Worm (Caenorhabditis elegans) whole organism, young adult: Measurements from ENCODE around the gene srbc-79.

Source experiments
- B0336.3 ChIP-seq: fragments of 200-800 bp; sonication (Bioruptor generic); IDR thresholded peaks from 2 replicates; pipeline ENCODE4 v1.3.6; 2022; ENCODE audit warnings: missing genetic modification characterization, missing compliant biosample characterization
- C17E4.6 ChIP-seq: fragments of 200-800 bp; sonication (Bioruptor generic); IDR thresholded peaks from 2 replicates; pipeline ENCODE4 v1.3.6; 2022; ENCODE audit warnings: missing genetic modification reagents, missing genetic modification characterization, missing compliant biosample characterization
- D2030.7 ChIP-seq: fragments of 200-800 bp; sonication (Bioruptor generic); IDR thresholded peaks from 2 replicates; pipeline ENCODE4 v1.3.6; 2022; ENCODE audit warnings: missing genetic modification reagents, missing genetic modification characterization, missing compliant biosample characterization
- F33H1.4 ChIP-seq: fragments of 200-800 bp; sonication (Bioruptor generic); IDR thresholded peaks from 2 replicates; pipeline ENCODE4 v1.3.6; 2022; ENCODE audit warnings: missing genetic modification reagents, missing genetic modification characterization, missing compliant biosample characterization
- K11D2.4 ChIP-seq: fragments of 200-800 bp; sonication (Bioruptor generic); IDR thresholded peaks from 2 replicates; pipeline ENCODE4 v1.3.6; 2022; ENCODE audit warnings: missing genetic modification reagents, missing genetic modification characterization, missing compliant biosample characterization
- K12H6.12 ChIP-seq: fragments of 200-800 bp; sonication (Bioruptor generic); optimal IDR thresholded peaks from 2 replicates; lab custom pipeline; 2018; ENCODE audit warnings: mild to moderate bottlenecking, missing genetic modification characterization, missing compliant biosample characterization
- Y53F4B.3 ChIP-seq: fragments of 200-800 bp; sonication (Bioruptor generic); IDR thresholded peaks from 2 replicates; pipeline ENCODE4 v1.3.6; 2022; ENCODE audit warnings: missing genetic modification reagents, missing genetic modification characterization, missing compliant biosample characterization
- Y53G8AR.9 ChIP-seq: fragments of 200-800 bp; sonication (Bioruptor generic); conservative IDR thresholded peaks from 2 replicates; pipeline ENCODE4 v1.3.6; 2022; ENCODE audit warnings: missing genetic modification reagents, missing genetic modification characterization, missing compliant biosample characterization
- akir-1 ChIP-seq: fragments of 200-800 bp; sonication (Bioruptor generic); optimal IDR thresholded peaks from 2 replicates; lab custom pipeline; 2018; ENCODE audit warnings: mild to moderate bottlenecking, missing genetic modification characterization, moderate library complexity, missing compliant biosample characterization
- athp-1 ChIP-seq: sonication (generic microtip); optimal IDR thresholded peaks from 2 replicates; lab custom pipeline; 2017; ENCODE audit warnings: mild to moderate bottlenecking, missing genetic modification characterization, missing compliant biosample characterization
- attf-6 ChIP-seq: fragments of 200-800 bp; sonication (Bioruptor generic); IDR thresholded peaks from 2 replicates; pipeline ENCODE4 v1.3.6; 2022; ENCODE audit warnings: missing genetic modification reagents, missing genetic modification characterization, missing compliant biosample characterization
- ceh-27 ChIP-seq: fragments of 200-800 bp; sonication (Bioruptor generic); optimal IDR thresholded peaks from 2 replicates; lab custom pipeline; 2018; ENCODE audit warnings: mild to moderate bottlenecking, missing genetic modification characterization, moderate library complexity, missing compliant biosample characterization
- ceh-91 ChIP-seq: fragments of 200-800 bp; sonication (Bioruptor generic); IDR thresholded peaks from 2 replicates; pipeline ENCODE4 v1.3.6; 2022; ENCODE audit warnings: missing genetic modification reagents, missing genetic modification characterization, missing compliant biosample characterization
- die-1 ChIP-seq: sonication (generic microtip); optimal IDR thresholded peaks from 2 replicates; lab custom pipeline; 2016; ENCODE audit warnings: missing genotype, mild to moderate bottlenecking, missing genetic modification characterization, missing compliant biosample characterization
- dpl-1 ChIP-seq: fragments of 150-350 bp; optimal IDR thresholded peaks from 2 replicates; lab custom pipeline; 2014; ENCODE audit warnings: missing biosample characterization, missing genetic modification reagents, missing genetic modification characterization
- efl-1 ChIP-seq: fragments of 150-350 bp; optimal IDR thresholded peaks from 2 replicates; lab custom pipeline; 2014; ENCODE audit warnings: missing biosample characterization, missing genetic modification reagents, missing genetic modification characterization
- ekl-4 ChIP-seq: fragments of 200-800 bp; sonication (Bioruptor generic); IDR thresholded peaks from 2 replicates; pipeline ENCODE4 v1.3.6; 2022; ENCODE audit warnings: missing genetic modification reagents, missing genetic modification characterization, missing compliant biosample characterization
- fkh-3 ChIP-seq: sonication (generic microtip); optimal IDR thresholded peaks from 2 replicates; lab custom pipeline; 2016; ENCODE audit warnings: mild to moderate bottlenecking, missing genetic modification characterization, missing compliant biosample characterization
- hmg-1.2 ChIP-seq: fragments of 200-800 bp; sonication (Bioruptor generic); IDR thresholded peaks from 2 replicates; pipeline ENCODE4 v1.3.6; 2022; ENCODE audit warnings: missing genetic modification reagents, missing genetic modification characterization, missing compliant biosample characterization
- let-526 ChIP-seq: fragments of 200-800 bp; sonication (Bioruptor generic); IDR thresholded peaks from 2 replicates; pipeline ENCODE4 v1.3.6; 2022; ENCODE audit warnings: missing genetic modification reagents, missing genetic modification characterization, missing compliant biosample characterization
- lin-35 ChIP-seq, 3 experiments: fragments of 150-350 bp in 2 of 3; sonication (generic microtip) in 1 of 3; optimal IDR thresholded peaks; 2 replicates each; lab custom pipeline; 2014 to 2018; ENCODE audit warnings: missing biosample characterization in 3 of 3, missing genetic modification characterization in 3 of 3, missing genetic modification reagents in 3 of 3
- lin-54 ChIP-seq: fragments of 200-800 bp; sonication (Bioruptor generic); optimal IDR thresholded peaks from 2 replicates; lab custom pipeline; 2018; ENCODE audit warnings: mild to moderate bottlenecking, missing genetic modification characterization, missing compliant biosample characterization
- lsl-1 ChIP-seq: fragments of 200-800 bp; sonication (Bioruptor generic); optimal IDR thresholded peaks from 2 replicates; lab custom pipeline; 2018; ENCODE audit warnings: mild to moderate bottlenecking, missing genetic modification characterization, moderate library complexity, missing compliant biosample characterization
- madf-6 ChIP-seq: fragments of 200-800 bp; sonication (Bioruptor generic); IDR thresholded peaks from 2 replicates; pipeline ENCODE4 v1.3.6; 2022; ENCODE audit warnings: missing genetic modification reagents, missing genetic modification characterization, missing compliant biosample characterization
- madf-8 ChIP-seq: fragments of 200-800 bp; sonication (Bioruptor generic); conservative IDR thresholded peaks from 2 replicates; pipeline ENCODE4 v1.3.6; 2022; ENCODE audit warnings: missing genetic modification reagents, missing genetic modification characterization, missing compliant biosample characterization
- mcd-1 ChIP-seq: fragments of 200-800 bp; sonication (Bioruptor generic); IDR thresholded peaks from 2 replicates; pipeline ENCODE4 v1.3.6; 2022; ENCODE audit warnings: missing genetic modification reagents, missing genetic modification characterization, missing compliant biosample characterization
- mes-4 ChIP-seq: sonication (generic microtip); optimal IDR thresholded peaks from 2 replicates; lab custom pipeline; 2016; ENCODE audit warnings: missing genotype, missing genetic modification characterization, missing compliant biosample characterization
- nfya-2 ChIP-seq: fragments of 200-800 bp; sonication (Bioruptor generic); IDR thresholded peaks from 2 replicates; pipeline ENCODE4 v1.3.6; 2022; ENCODE audit warnings: missing genetic modification reagents, missing genetic modification characterization, missing compliant biosample characterization
- nhr-120 ChIP-seq: fragments of 200-800 bp; sonication (Bioruptor generic); IDR thresholded peaks from 2 replicates; pipeline ENCODE4 v1.3.6; 2022; ENCODE audit warnings: missing genetic modification characterization, missing compliant biosample characterization
- nhr-27 ChIP-seq: fragments of 200-800 bp; sonication (Bioruptor generic); optimal IDR thresholded peaks from 2 replicates; lab custom pipeline; 2018; ENCODE audit warnings: mild to moderate bottlenecking, missing genetic modification characterization, moderate library complexity, missing compliant biosample characterization
- nhr-90 ChIP-seq: sonication (generic microtip); optimal IDR thresholded peaks from 2 replicates; lab custom pipeline; 2016; ENCODE audit warnings: missing genotype, mild to moderate bottlenecking, missing genetic modification characterization, missing compliant biosample characterization
- pbrm-1 ChIP-seq: fragments of 200-800 bp; sonication (Bioruptor generic); IDR thresholded peaks from 2 replicates; pipeline ENCODE4 v1.3.6; 2022; ENCODE audit warnings: missing genetic modification reagents, missing genetic modification characterization, missing compliant biosample characterization
- rpc-1 ChIP-seq, 2 experiments: fragments of 150-350 bp in 1 of 2; sonication (generic microtip) in 1 of 2; optimal IDR thresholded peaks; 2 replicates each; lab custom pipeline; 2014 to 2018; ENCODE audit warnings: missing biosample characterization in 1 of 2, missing genetic modification characterization in 1 of 2, missing genetic modification reagents in 1 of 2, missing genotype in 1 of 2
- snpc-1.1 ChIP-seq: sonication (generic microtip); optimal IDR thresholded peaks from 2 replicates; lab custom pipeline; 2017; ENCODE audit warnings: missing genetic modification characterization, mild to moderate bottlenecking, missing compliant biosample characterization, antibody characterized with exemption, moderate library complexity, missing genotype, missing genetic modification reagents; ENCODE audit not compliant: insufficient read depth
- snpc-3.4 ChIP-seq: sonication (generic microtip); optimal IDR thresholded peaks from 2 replicates; lab custom pipeline; 2017; ENCODE audit warnings: missing genetic modification characterization, mild to moderate bottlenecking, missing compliant biosample characterization, antibody characterized with exemption, moderate library complexity, missing genotype, missing genetic modification reagents
- xnd-1 ChIP-seq: sonication (generic microtip); optimal IDR thresholded peaks from 2 replicates; lab custom pipeline; 2016; ENCODE audit warnings: missing genotype, missing genetic modification reagents, missing genetic modification characterization, missing compliant biosample characterization
- zfh-2 ChIP-seq: fragments of 200-800 bp; sonication (Bioruptor generic); conservative IDR thresholded peaks from 2 replicates; pipeline ENCODE4 v1.3.6; 2022; ENCODE audit warnings: missing genetic modification reagents, missing genetic modification characterization, missing compliant biosample characterization
- ztf-25 ChIP-seq: fragments of 200-800 bp; sonication (Bioruptor generic); IDR thresholded peaks from 2 replicates; pipeline ENCODE4 v1.3.6; 2022; ENCODE audit warnings: missing genetic modification reagents, missing genetic modification characterization, missing compliant biosample characterization
- ztf-26 ChIP-seq: sonication (generic microtip); optimal IDR thresholded peaks from 2 replicates; lab custom pipeline; 2017; ENCODE audit warnings: missing genetic modification characterization, missing compliant biosample characterization
- ztf-6 ChIP-seq: fragments of 200-800 bp; sonication (Bioruptor generic); IDR thresholded peaks from 2 replicates; pipeline ENCODE4 v1.3.6; 2022; ENCODE audit warnings: missing genetic modification reagents, missing genetic modification characterization, missing compliant biosample characterization

srbc-79 gene

ce11 chrV:20476981-20477380, 15.3 kb downstream of the srbc-79 start:
- TF ChIP-seq madf-6 (GFP tag; lab: Robert Waterston, UW) (peak; percentile 42; the same call in 1 of the 2 replicates), athp-1 (no peak), K11D2.4 (GFP tag; lab: Robert Waterston, UW) (no peak), F33H1.4 (GFP tag; lab: Robert Waterston, UW) (peak; percentile 43)

ce11 chrV:20476514-20476913, 15.8 kb downstream of the srbc-79 start:
- no peak for TF ChIP-seq zfh-2 (GFP tag; lab: Robert Waterston, UW)
- TF ChIP-seq F33H1.4 (GFP tag; lab: Robert Waterston, UW): peak; percentile 88
- TF ChIP-seq ztf-26 (tag; lab: Kevin White, UChicago): no peak
- peak; percentile 73 for TF ChIP-seq D2030.7 (GFP tag; lab: Robert Waterston, UW)
- TF ChIP-seq lsl-1 (GFP tag; lab: Kevin White, UChicago): peak; percentile 85
- TF ChIP-seq nfya-2 (GFP tag; lab: Robert Waterston, UW): no peak
- TF ChIP-seq ekl-4: no peak
- TF ChIP-seq nhr-120 (GFP tag; lab: Robert Waterston, UW): no peak
- no peak for TF ChIP-seq fkh-3
- no peak for TF ChIP-seq B0336.3 (GFP tag; lab: Robert Waterston, UW)
- TF ChIP-seq lin-54 (GFP tag; lab: Kevin White, UChicago): no peak
- TF ChIP-seq efl-1 (GFP tag; lab: Kevin White, UChicago): peak; percentile 35
- TF ChIP-seq madf-8 (GFP tag; lab: Robert Waterston, UW): peak; percentile 56
- TF ChIP-seq madf-6 (GFP tag; lab: Robert Waterston, UW): peak; percentile 89
- TF ChIP-seq xnd-1 (tag; lab: Kevin White, UChicago): peak; percentile 80
- TF ChIP-seq ceh-91 (GFP tag; lab: Robert Waterston, UW): peak; percentile 62
- no peak for TF ChIP-seq nhr-27
- no peak for TF ChIP-seq athp-1
- no peak for TF ChIP-seq nhr-90 (tag; lab: Kevin White, UChicago)

ce11 chrV:20475830-20476229, 16.5 kb downstream of the srbc-79 start, which contains the start of gene B0250.7:
TSS of gene B0250.7 (minus strand) at chrV:20476061.
- TF ChIP-seq lin-35 (GFP tag; optimal IDR thresholded peaks at IDR 0.05; lab: Kevin White, UChicago) (no peak), pbrm-1 (GFP tag; lab: Robert Waterston, UW) (no peak), snpc-3.4 (tag; lab: Kevin White, UChicago) (no peak), snpc-1.1 (no peak), K12H6.12 (tag; lab: Kevin White, UChicago) (no peak), ceh-27 (GFP tag; lab: Kevin White, UChicago) (no peak), die-1 (no peak), ztf-6 (GFP tag; lab: Robert Waterston, UW) (no peak), C17E4.6 (GFP tag; lab: Robert Waterston, UW) (no peak), dpl-1 (GFP tag; lab: Kevin White, UChicago) (no peak), D2030.7 (GFP tag; lab: Robert Waterston, UW) (no peak)

- TF ChIP-seq ztf-25 (GFP tag; lab: Robert Waterston, UW) (no peak), Y53F4B.3 (GFP tag; lab: Robert Waterston, UW) (no peak), let-526 (no peak), attf-6 (GFP tag; lab: Robert Waterston, UW) (no peak), mes-4 (no peak), Y53G8AR.9 (GFP tag; lab: Robert Waterston, UW) (no peak), akir-1 (GFP tag; lab: Kevin White, UChicago) (no peak), rpc-1 (optimal IDR thresholded peaks at IDR 0.05; lab: Kevin White, UChicago) (no peak), rpc-1 (tag; optimal IDR thresholded peaks at IDR 0.05; lab: Kevin White, UChicago) (no peak), mcd-1 (GFP tag; lab: Robert Waterston, UW) (no peak), zfh-2 (GFP tag; lab: Robert Waterston, UW) (no peak), hmg-1.2 (GFP tag; lab: Robert Waterston, UW) (no peak), madf-6 (GFP tag; lab: Robert Waterston, UW) (no peak), pbrm-1 (GFP tag; lab: Robert Waterston, UW) (no peak)
Measured at ce11 chrV:20475029-20475428, 17.3 kb downstream of the srbc-79 start.
